Fruit fly (Drosophila melanogaster) S2 (cell line): Measurements from ENCODE around the gene CG13067.

Experiments used
- CG8478 ChIP-seq: fragments of >200 bp; optimal IDR thresholded peaks from 2 replicates; lab custom pipeline; 2018
- CTCF ChIP-seq, 2 experiments: fragments of >200 bp; optimal IDR thresholded peaks; 2 replicates each; lab custom pipeline; 2018

- TF ChIP-seq CTCF (optimal IDR thresholded peaks at IDR 0.05; lab: Kevin White, UChicago) (no peak), CG8478 (lab: Kevin White, UChicago) (no peak)
Observed at dm6 chr3L:16261505-16261904, 9.6 kb upstream of the CG13067 start, which contains the start of gene CG34247.
